Worm (Caenorhabditis elegans) whole organism, mixed stage, embryonic: ENCODE measurements around the gene R03D7.8.

ENCODE experiments used
- snpc-4 ChIP-seq: fragments of 150-350 bp; optimal IDR thresholded peaks from 2 replicates; lab custom pipeline; 2014; ENCODE audit warnings: missing biosample characterization, missing genetic modification characterization
- unc-62 ChIP-seq: fragments of 150-350 bp; optimal IDR thresholded peaks from 2 replicates; lab custom pipeline; 2014; ENCODE audit warnings: missing biosample characterization, missing genetic modification reagents, missing genetic modification characterization

DNA sequence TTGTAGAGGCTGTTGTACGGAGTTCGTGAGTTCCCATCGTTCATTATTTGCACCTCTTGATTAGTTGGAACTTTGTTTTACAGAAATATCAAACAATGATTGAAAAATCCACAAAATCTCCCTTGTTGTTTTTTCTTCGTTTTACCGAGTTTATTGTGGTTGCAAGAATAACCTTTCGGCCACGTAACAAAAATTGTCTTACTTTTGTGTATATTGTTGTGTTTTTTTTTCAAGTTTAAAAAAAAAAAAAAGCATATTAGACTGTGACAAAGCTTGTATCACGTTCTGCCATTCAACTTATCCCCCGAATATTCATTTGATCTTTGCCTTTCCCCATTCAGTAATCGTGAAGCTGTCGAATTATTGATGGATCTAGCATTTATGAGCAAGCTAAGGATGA, 39.5 kb downstream of the R03D7.8 start, which contains the start of gene F44F4.10:
- TF ChIP-seq unc-62 (GFP tag; lab: Kevin White, UChicago) (no peak), snpc-4 (tag; lab: Kevin White, UChicago) (no peak)
